Worm (Caenorhabditis elegans) whole organism, mixed stage, embryonic: Measurements from ENCODE around the gene F23D12.2.

Experiments
- ces-1 ChIP-seq: fragments of 150-350 bp; optimal IDR thresholded peaks from 2 replicates; lab custom pipeline; 2014; ENCODE audit warnings: missing biosample characterization, missing genetic modification reagents, missing genetic modification characterization
- elt-1 ChIP-seq: sonication (generic microtip); optimal IDR thresholded peaks from 2 replicates; lab custom pipeline; 2017; ENCODE audit warnings: missing genetic modification characterization, mild to moderate bottlenecking, missing compliant biosample characterization, antibody characterized with exemption, moderate library complexity, borderline replicate concordance; ENCODE audit not compliant: insufficient read depth
- snpc-4 ChIP-seq: fragments of 150-350 bp; optimal IDR thresholded peaks from 2 replicates; lab custom pipeline; 2014; ENCODE audit warnings: missing biosample characterization, missing genetic modification characterization
- ztf-11 ChIP-seq: fragments of 150-350 bp; optimal IDR thresholded peaks from 2 replicates; lab custom pipeline; 2014; ENCODE audit warnings: missing biosample characterization, missing genetic modification characterization

ce11 chrX:14470687-14471086, 49.3 kb upstream of the F23D12.2 start, which contains the start of gene M163.10:
- no peak for TF ChIP-seq ces-1
- no peak for TF ChIP-seq snpc-4 (tag; lab: Kevin White, UChicago)
- TF ChIP-seq ztf-11 (tag; lab: Kevin White, UChicago), result no peak
- no peak for TF ChIP-seq elt-1 (tag; lab: Kevin White, UChicago)
